Worm (Caenorhabditis elegans) whole organism, early embryonic: Measurements from ENCODE around the gene msp-74.

ENCODE experiments used
- B0310.2 ChIP-seq: sonication (generic microtip); optimal IDR thresholded peaks from 2 replicates; lab custom pipeline; 2016; ENCODE audit warnings: mild to moderate bottlenecking, missing genetic modification characterization, missing compliant biosample characterization
- F13C5.2 ChIP-seq: sonication (generic microtip); optimal IDR thresholded peaks from 2 replicates; lab custom pipeline; 2017; ENCODE audit warnings: mild to moderate bottlenecking, missing genetic modification characterization, inconsistent platforms, missing compliant biosample characterization
- ama-1 ChIP-seq: fragments of 150-350 bp; optimal IDR thresholded peaks from 2 replicates; lab custom pipeline; 2014
- ceh-13 ChIP-seq: fragments of 200-800 bp; sonication (Bioruptor generic); optimal IDR thresholded peaks from 2 replicates; lab custom pipeline; 2018; ENCODE audit warnings: mild to moderate bottlenecking, missing genetic modification characterization, missing compliant biosample characterization
- ceh-36 ChIP-seq: sonication (generic microtip); optimal IDR thresholded peaks from 2 replicates; lab custom pipeline; 2016; ENCODE audit warnings: missing genetic modification characterization, inconsistent platforms, missing compliant biosample characterization
- ets-7 ChIP-seq: sonication (generic microtip); optimal IDR thresholded peaks from 2 replicates; lab custom pipeline; 2016; ENCODE audit warnings: missing genotype, missing genetic modification characterization, missing compliant biosample characterization
- hmbx-1 ChIP-seq: sonication (generic microtip); optimal IDR thresholded peaks from 2 replicates; lab custom pipeline; 2016; ENCODE audit warnings: mild to moderate bottlenecking, missing genetic modification characterization, missing compliant biosample characterization
- hmg-4 ChIP-seq: fragments of 200-800 bp; sonication (Bioruptor generic); optimal IDR thresholded peaks from 2 replicates; lab custom pipeline; 2018; ENCODE audit warnings: mild to moderate bottlenecking, missing genetic modification characterization, missing compliant biosample characterization
- pes-1 ChIP-seq: fragments of 200-800 bp; sonication (Bioruptor generic); IDR thresholded peaks from 2 replicates; pipeline ENCODE4 v1.3.6; 2022; ENCODE audit warnings: missing genetic modification reagents, missing genetic modification characterization, missing compliant biosample characterization
- tbx-11 ChIP-seq: fragments of 200-800 bp; sonication (Bioruptor generic); IDR thresholded peaks from 2 replicates; pipeline ENCODE4 v1.3.6; 2022; ENCODE audit warnings: missing genetic modification characterization, missing compliant biosample characterization
- tra-4 ChIP-seq: sonication (generic microtip); optimal IDR thresholded peaks from 2 replicates; lab custom pipeline; 2017; ENCODE audit warnings: missing genetic modification characterization, missing compliant biosample characterization

ce11 chrII:5156983-5157382 lies 41.8 kb upstream of the msp-74 start, which contains the start of gene msp-45:
- TF ChIP-seq pes-1 (no peak), tra-4 (tag; lab: Kevin White, UChicago) (no peak), ama-1 (lab: Kevin White, UChicago) (no peak), hmbx-1 (tag; lab: Kevin White, UChicago) (no peak), ets-7 (tag; lab: Kevin White, UChicago) (no peak), B0310.2 (tag; lab: Kevin White, UChicago) (no peak), F13C5.2 (tag; lab: Kevin White, UChicago) (no peak), ceh-13 (no peak), hmg-4 (GFP tag; lab: Kevin White, UChicago) (no peak), tbx-11 (GFP tag; lab: Robert Waterston, UW) (no peak), ceh-36 (no peak)
